Worm (Caenorhabditis elegans): Measurements from ENCODE around the gene snf-5.

ce11 chrII:12878071-12878668 is 12.6 kb upstream of the snf-5 start, which contains the start of gene gsy-1:
- peak; percentile 75 for TF ChIP-seq nfya-1 (tag; optimal IDR thresholded peaks at IDR 0.05; ENCODE audit: insufficient read depth)
- TF ChIP-seq sea-2 (GFP tag; optimal IDR thresholded peaks at IDR 0.05): no peak
- TF ChIP-seq fkh-10 (GFP tag; optimal IDR thresholded peaks at IDR 0.05): no peak
- TF ChIP-seq ama-1 (optimal IDR thresholded peaks at IDR 0.05): no peak
- TF ChIP-seq ceh-9 (tag; optimal IDR thresholded peaks at IDR 0.05): no peak
- no peak for TF ChIP-seq mdl-1 (tag; optimal IDR thresholded peaks at IDR 0.05)
- TF ChIP-seq nhr-12 (tag; optimal IDR thresholded peaks at IDR 0.05): no peak
- no peak for TF ChIP-seq tbx-2 (tag; optimal IDR thresholded peaks at IDR 0.05)
- TF ChIP-seq egl-5 (tag; optimal IDR thresholded peaks at IDR 0.05): no peak
- TF ChIP-seq nhr-237 (tag; optimal IDR thresholded peaks at IDR 0.05): no peak
- TF ChIP-seq ZK546.5 (tag; optimal IDR thresholded peaks at IDR 0.05): no peak
- no peak for TF ChIP-seq nhr-11 (tag; optimal IDR thresholded peaks at IDR 0.05)
- TF ChIP-seq elt-2 (tag; optimal IDR thresholded peaks at IDR 0.05): no peak

Data from whole organism, L3 larva.